Fruit fly (Drosophila melanogaster) whole organism, wandering third instar larva: ENCODE results near the gene jhamt.

ENCODE experiments used
- Dif ChIP-seq: fragments of 200-275, 200-300 bp; sonication (Bioruptor generic); optimal IDR thresholded peaks from 2 replicates; lab custom pipeline; 2018; ENCODE audit warnings: missing biosample characterization, missing genetic modification characterization; ENCODE audit not compliant: partially characterized antibody
- GATAd ChIP-seq: sonication (Bioruptor generic); optimal IDR thresholded peaks from 2 replicates; lab custom pipeline; 2016; ENCODE audit warnings: missing biosample characterization, missing genetic modification characterization
- Jra ChIP-seq: sonication (Bioruptor generic); optimal IDR thresholded peaks from 2 replicates; lab custom pipeline; 2016; ENCODE audit warnings: missing biosample characterization, missing genetic modification characterization

DNA sequence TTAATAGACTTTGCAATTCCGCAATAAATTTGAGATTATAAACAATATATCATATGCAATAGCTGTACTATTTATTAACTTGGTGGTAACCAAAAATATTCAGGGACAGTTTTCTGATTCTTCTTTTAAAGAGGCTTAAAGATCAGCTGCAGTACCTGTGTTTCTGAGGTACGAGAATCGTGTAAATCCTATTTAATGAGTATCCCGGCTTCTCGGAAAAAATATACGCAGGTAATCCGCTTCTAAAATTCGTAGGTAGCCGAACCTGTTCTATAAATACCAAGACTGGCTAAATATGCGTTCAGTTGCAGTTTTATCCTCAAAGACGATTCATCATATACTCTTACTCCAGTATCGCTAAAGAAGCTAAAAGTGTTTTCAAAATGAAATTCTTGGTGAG is 36.1 kb upstream of the jhamt start, which contains the start of gene CG4440:
- TF ChIP-seq Dif (GFP tag; lab: Kevin White, UChicago) (no peak), Jra (GFP tag; lab: Kevin White, UChicago) (no peak), GATAd (no peak)
